Worm (Caenorhabditis elegans) whole organism, early embryonic: Measurements from ENCODE around the gene Y73F8A.13.

Source experiments
- ama-1 ChIP-seq: fragments of 150-350 bp; optimal IDR thresholded peaks from 2 replicates; lab custom pipeline; 2014
- ceh-13 ChIP-seq: fragments of 200-800 bp; sonication (Bioruptor generic); optimal IDR thresholded peaks from 2 replicates; lab custom pipeline; 2018; ENCODE audit warnings: mild to moderate bottlenecking, missing genetic modification characterization, missing compliant biosample characterization
- sea-1 ChIP-seq: fragments of 200-800 bp; sonication (Bioruptor generic); conservative IDR thresholded peaks from 2 replicates; pipeline ENCODE4 v1.3.6; 2022; ENCODE audit warnings: missing genetic modification characterization, missing compliant biosample characterization

- no peak for TF ChIP-seq ceh-13 (GFP tag; lab: Kevin White, UChicago)
- no peak for TF ChIP-seq ama-1 (lab: Kevin White, UChicago)
- TF ChIP-seq sea-1, result no peak
Measured at ce11 chrIV:15328092-15328491, 16.0 kb downstream of the Y73F8A.13 start, which contains the start of gene tbx-40.
